Worm (Caenorhabditis elegans): Measurements from ENCODE around the gene cank-26.

The cank-26 gene

ce11 chrII:3954018-3954417 is 20.8 kb downstream of the cank-26 start:
- no peak for TF ChIP-seq unc-62 (GFP tag; optimal IDR thresholded peaks at IDR 0.05)

- TF ChIP-seq unc-62 (GFP tag; optimal IDR thresholded peaks at IDR 0.05): no peak
Measured at ce11 chrII:3952967-3953366, 21.9 kb downstream of the cank-26 start.

ce11 chrII:3952368-3952767 is 22.5 kb downstream of the cank-26 start:
- no peak for TF ChIP-seq unc-62 (GFP tag; optimal IDR thresholded peaks at IDR 0.05)

DNA sequence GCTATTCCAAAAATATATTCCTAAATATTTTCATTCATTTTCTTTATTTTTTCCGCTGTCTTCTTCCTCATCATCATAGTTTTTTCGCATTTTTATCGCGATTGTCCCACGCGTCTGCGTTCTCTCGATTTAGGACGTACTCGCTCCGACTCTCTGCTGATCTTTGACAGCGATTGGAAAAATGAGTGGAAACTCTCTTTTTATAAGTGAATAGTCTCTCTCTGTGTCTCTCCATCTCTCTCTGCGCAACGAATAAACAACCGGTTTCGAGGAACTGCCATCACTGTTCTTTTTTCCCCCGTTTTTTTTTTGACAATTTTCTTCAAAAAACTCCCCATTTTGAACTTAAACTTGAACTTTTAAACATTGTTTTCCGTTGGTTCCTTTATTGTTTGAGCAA is 23.5 kb downstream of the cank-26 start:
- TF ChIP-seq unc-62 (GFP tag; optimal IDR thresholded peaks at IDR 0.05): no peak

DNA sequence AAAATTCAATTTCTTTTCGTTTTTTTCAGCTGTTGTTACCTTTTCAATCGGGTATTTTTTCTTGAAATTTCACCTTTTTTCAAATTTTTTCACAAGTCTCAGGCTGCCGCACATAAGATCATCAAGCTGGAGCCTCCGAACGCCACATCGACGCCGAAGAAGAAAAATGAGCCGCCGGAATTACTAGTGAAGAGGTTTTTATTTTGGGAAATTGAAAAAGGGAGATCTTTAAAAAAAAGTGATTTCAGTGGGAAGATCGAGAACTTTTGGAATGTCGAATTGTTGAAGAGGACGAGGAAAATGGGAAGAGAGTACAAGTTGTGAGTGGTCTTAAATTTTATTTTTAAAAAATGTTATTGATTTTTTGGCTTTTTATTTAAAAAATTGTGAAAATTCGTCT is 24.8 kb downstream of the cank-26 start, which contains the start of gene sea-2:
Gene sea-2, plus strand, starts transcription at position 301 of the 400 bp plus-strand sequence.
- no peak for TF ChIP-seq unc-62 (GFP tag; optimal IDR thresholded peaks at IDR 0.05)

DNA sequence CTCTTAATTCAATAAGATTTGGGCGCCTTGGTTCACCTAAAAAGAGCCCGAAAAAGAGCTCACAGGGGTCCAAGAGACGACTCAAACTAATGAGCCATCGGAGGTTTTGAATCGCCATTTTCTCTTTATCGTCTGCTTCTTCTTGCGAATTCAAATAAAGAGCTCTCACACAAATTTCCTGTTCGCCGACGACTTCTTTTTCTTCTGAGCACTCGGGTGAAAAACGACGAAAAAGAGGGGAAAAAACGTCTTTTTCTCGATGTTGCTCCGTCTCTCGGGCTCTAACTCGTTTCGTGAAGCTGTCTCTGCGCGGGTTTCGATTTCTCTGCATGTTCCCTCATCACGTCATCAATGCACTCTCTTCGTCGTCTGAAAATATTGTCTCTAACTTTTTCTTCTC is 26.4 kb downstream of the cank-26 start:
- no peak for TF ChIP-seq unc-62 (GFP tag; optimal IDR thresholded peaks at IDR 0.05)

- TF ChIP-seq unc-62 (GFP tag; optimal IDR thresholded peaks at IDR 0.05): no peak
Measured at ce11 chrII:3947404-3947803, 27.5 kb downstream of the cank-26 start.

ce11 chrII:3935990-3936389 is 38.9 kb downstream of the cank-26 start:
- no peak for TF ChIP-seq unc-62 (GFP tag; optimal IDR thresholded peaks at IDR 0.05)

DNA sequence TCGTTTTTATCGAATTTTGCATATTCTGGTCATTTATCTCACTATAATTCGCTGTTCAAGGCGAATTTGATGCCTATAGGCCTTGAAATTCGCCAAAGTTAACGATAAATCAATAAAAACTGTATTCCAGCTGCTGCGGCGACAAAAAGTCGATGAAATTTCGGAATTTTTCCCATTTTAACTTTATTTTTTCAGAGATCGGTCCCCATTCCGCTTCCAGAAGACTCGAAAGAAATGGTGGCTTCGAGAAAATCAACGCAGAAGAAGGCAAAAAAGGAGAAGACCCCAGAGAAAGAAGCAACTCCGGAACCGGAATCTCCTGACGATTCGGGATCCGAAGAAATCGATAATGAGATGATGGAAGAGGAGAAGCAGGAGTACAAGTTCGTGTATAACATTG is 39.8 kb downstream of the cank-26 start:
- no peak for TF ChIP-seq unc-62 (GFP tag; optimal IDR thresholded peaks at IDR 0.05)

ce11 chrII:3934085-3934484 is 40.8 kb downstream of the cank-26 start, which contains the start of gene Y14H12B.1:
Gene Y14H12B.1, plus strand, starts transcription at chrII:3934447.
- no peak for TF ChIP-seq unc-62 (GFP tag; optimal IDR thresholded peaks at IDR 0.05)

DNA sequence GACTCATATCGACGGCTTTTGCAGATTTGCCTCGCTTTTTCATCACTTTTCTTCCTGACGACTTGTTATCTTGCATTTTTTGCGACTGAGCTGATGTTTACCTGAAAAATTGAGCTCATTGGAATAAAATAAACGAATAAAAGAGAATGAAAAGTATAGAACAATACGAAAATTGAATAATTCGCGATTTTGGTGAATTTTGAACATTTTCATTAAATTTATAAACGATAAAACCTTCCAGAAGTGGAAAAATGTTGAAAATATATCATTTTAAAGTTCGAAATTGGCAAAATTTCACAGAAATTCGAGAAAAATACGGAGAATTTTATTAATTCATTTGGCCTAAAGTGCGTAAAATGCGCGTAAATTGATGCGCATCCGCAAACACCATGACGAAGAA is 41.2 kb downstream of the cank-26 start, which contains the start of gene Y14H12B.2:
Gene Y14H12B.2, minus strand, starts transcription at position 101 of the 400 bp plus-strand sequence.
- no peak for TF ChIP-seq unc-62 (GFP tag; optimal IDR thresholded peaks at IDR 0.05)

- no peak for TF ChIP-seq unc-62 (GFP tag; optimal IDR thresholded peaks at IDR 0.05)
Measured at ce11 chrII:3931825-3932224, 43.0 kb downstream of the cank-26 start.

DNA sequence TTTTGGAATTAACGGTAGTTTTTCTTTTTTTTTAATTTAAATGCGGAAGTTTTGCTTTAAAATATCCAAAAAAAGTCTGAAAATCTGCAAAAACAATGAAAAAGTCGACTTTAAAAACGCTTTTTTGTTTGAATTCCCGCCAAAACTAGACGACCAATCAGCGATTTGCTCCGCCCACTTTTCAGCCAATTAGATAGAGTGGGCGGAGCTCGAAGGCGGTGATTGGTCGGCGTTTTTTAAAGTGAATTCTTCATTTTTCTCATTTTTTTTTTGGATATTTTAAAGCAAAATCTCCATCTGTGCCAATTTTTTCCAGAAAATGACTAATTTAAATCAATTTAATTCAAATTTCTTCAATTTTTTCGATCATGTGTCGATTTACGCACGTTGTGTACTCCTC is 43.6 kb downstream of the cank-26 start:
- no peak for TF ChIP-seq unc-62 (GFP tag; optimal IDR thresholded peaks at IDR 0.05)

DNA sequence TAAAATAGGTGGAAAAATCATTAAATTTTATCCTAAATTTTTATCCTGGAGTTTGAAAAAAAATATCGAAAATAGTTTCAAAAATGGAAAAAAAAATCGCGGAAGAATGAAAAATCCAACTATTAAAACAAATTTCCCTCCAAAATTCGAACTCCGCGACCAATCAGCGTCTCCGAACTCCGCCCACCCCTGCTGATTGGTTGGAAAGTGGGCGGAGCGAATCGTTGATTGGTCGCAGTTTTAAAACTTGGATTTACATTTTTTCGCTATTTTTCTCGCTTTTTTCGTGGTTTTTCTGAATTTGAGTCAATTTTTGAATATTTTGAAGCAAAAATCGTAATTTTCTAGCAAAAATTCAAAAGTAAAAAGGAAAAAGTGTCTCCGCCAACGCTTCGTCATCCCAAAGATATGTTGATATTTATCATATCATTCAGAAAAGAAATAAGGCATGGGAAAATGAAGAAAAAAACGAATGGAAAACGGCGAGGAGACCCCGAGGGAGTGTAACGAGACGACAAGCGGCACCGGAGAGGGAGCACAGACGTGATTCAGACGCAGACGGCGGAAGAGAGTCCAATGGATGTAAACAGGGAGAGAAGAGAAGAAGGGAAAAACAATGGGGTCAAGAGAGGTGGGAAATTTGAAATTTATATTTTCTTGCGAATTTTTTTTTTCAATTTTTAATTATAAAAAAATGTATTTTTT is 44.2 kb downstream of the cank-26 start:
- no peak for TF ChIP-seq unc-62 (GFP tag; optimal IDR thresholded peaks at IDR 0.05)

- TF ChIP-seq unc-62 (GFP tag; optimal IDR thresholded peaks at IDR 0.05): no peak
Measured at ce11 chrII:3929446-3929845, 45.4 kb downstream of the cank-26 start.

DNA sequence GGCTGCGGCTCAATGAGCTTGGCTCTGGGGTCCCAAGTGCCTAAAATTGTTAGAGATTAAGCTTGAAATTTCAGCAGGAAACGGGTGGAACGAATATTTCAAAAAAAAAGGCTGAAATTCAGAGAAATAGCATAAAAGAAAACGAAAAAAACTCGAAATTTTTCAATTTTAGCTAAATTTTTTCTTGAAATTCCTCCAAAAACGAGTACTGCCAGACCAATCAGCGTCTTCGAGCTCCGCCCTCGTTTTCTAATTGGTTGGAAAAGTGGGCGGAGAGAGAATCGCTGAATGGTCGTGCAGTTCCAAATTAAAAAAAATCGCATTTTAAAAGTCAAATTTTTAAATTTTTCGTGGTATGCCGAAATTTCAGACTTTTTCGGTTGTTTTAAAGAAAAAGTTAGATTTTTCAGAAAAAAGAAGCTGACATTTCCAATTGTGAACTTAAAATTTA is 46.9 kb downstream of the cank-26 start, which contains the start of gene plpp-1.1:
Gene plpp-1.1, minus strand, starts transcription at position 51 of the 451 bp plus-strand sequence.
- no peak for TF ChIP-seq unc-62 (GFP tag; optimal IDR thresholded peaks at IDR 0.05)

Measured in whole organism, dauer.